Worm (Caenorhabditis elegans) whole organism, early embryonic: Measurements from ENCODE around the gene F29A7.3.
A peak's percentile ranks its signal among the peaks of the same experiment; 100 is the strongest.

Experiments
- B0310.2 ChIP-seq: sonication (generic microtip); optimal IDR thresholded peaks from 2 replicates; lab custom pipeline; 2016; ENCODE audit warnings: mild to moderate bottlenecking, missing genetic modification characterization, missing compliant biosample characterization
- F13C5.2 ChIP-seq: sonication (generic microtip); optimal IDR thresholded peaks from 2 replicates; lab custom pipeline; 2017; ENCODE audit warnings: mild to moderate bottlenecking, missing genetic modification characterization, inconsistent platforms, missing compliant biosample characterization
- aly-1 ChIP-seq: sonication (generic microtip); optimal IDR thresholded peaks from 2 replicates; lab custom pipeline; 2016; ENCODE audit warnings: missing genetic modification characterization, missing compliant biosample characterization
- ama-1 ChIP-seq: fragments of 150-350 bp; optimal IDR thresholded peaks from 2 replicates; lab custom pipeline; 2014
- ceh-13 ChIP-seq: fragments of 200-800 bp; sonication (Bioruptor generic); optimal IDR thresholded peaks from 2 replicates; lab custom pipeline; 2018; ENCODE audit warnings: mild to moderate bottlenecking, missing genetic modification characterization, missing compliant biosample characterization
- ceh-36 ChIP-seq: sonication (generic microtip); optimal IDR thresholded peaks from 2 replicates; lab custom pipeline; 2016; ENCODE audit warnings: missing genetic modification characterization, inconsistent platforms, missing compliant biosample characterization
- ets-7 ChIP-seq: sonication (generic microtip); optimal IDR thresholded peaks from 2 replicates; lab custom pipeline; 2016; ENCODE audit warnings: missing genotype, missing genetic modification characterization, missing compliant biosample characterization
- flt-1 ChIP-seq: fragments of 200-800 bp; sonication (Bioruptor generic); IDR thresholded peaks from 2 replicates; pipeline ENCODE4 v1.3.6; 2022; ENCODE audit warnings: missing genetic modification characterization, missing compliant biosample characterization
- hmbx-1 ChIP-seq: sonication (generic microtip); optimal IDR thresholded peaks from 2 replicates; lab custom pipeline; 2016; ENCODE audit warnings: mild to moderate bottlenecking, missing genetic modification characterization, missing compliant biosample characterization
- hmg-4 ChIP-seq: fragments of 200-800 bp; sonication (Bioruptor generic); optimal IDR thresholded peaks from 2 replicates; lab custom pipeline; 2018; ENCODE audit warnings: mild to moderate bottlenecking, missing genetic modification characterization, missing compliant biosample characterization
- hnd-1 ChIP-seq: sonication (generic microtip); optimal IDR thresholded peaks from 2 replicates; lab custom pipeline; 2016; ENCODE audit warnings: missing genetic modification characterization, missing compliant biosample characterization
- pes-1 ChIP-seq: fragments of 200-800 bp; sonication (Bioruptor generic); IDR thresholded peaks from 2 replicates; pipeline ENCODE4 v1.3.6; 2022; ENCODE audit warnings: missing genetic modification reagents, missing genetic modification characterization, missing compliant biosample characterization
- scrt-1 ChIP-seq: fragments of 200-800 bp; sonication (Bioruptor generic); IDR thresholded peaks from 2 replicates; pipeline ENCODE4 v1.3.6; 2022; ENCODE audit warnings: missing genetic modification characterization, missing compliant biosample characterization
- sea-1 ChIP-seq: fragments of 200-800 bp; sonication (Bioruptor generic); conservative IDR thresholded peaks from 2 replicates; pipeline ENCODE4 v1.3.6; 2022; ENCODE audit warnings: missing genetic modification characterization, missing compliant biosample characterization
- tbx-11 ChIP-seq: fragments of 200-800 bp; sonication (Bioruptor generic); IDR thresholded peaks from 2 replicates; pipeline ENCODE4 v1.3.6; 2022; ENCODE audit warnings: missing genetic modification characterization, missing compliant biosample characterization
- tbx-37 ChIP-seq: fragments of 200-800 bp; sonication (Bioruptor generic); conservative IDR thresholded peaks from 2 replicates; pipeline ENCODE4 v1.3.6; 2022; ENCODE audit warnings: missing genetic modification reagents, missing genetic modification characterization, missing compliant biosample characterization
- tra-4 ChIP-seq: sonication (generic microtip); optimal IDR thresholded peaks from 2 replicates; lab custom pipeline; 2017; ENCODE audit warnings: missing genetic modification characterization, missing compliant biosample characterization

F29A7.3 gene

ce11 chrII:2781355-2781754 lies 28.3 kb downstream of the F29A7.3 start, which contains the start of gene F08D12.2:
Gene F08D12.2 (plus strand): TSS chrII:2781655.
- TF ChIP-seq pes-1 (GFP tag; lab: Robert Waterston, UW) (no peak), flt-1 (GFP tag; lab: Robert Waterston, UW) (no peak), B0310.2 (tag; lab: Kevin White, UChicago) (no peak), F13C5.2 (tag; lab: Kevin White, UChicago) (no peak), ceh-13 (GFP tag; lab: Kevin White, UChicago) (no peak), ets-7 (tag; lab: Kevin White, UChicago) (no peak)

ce11 chrII:2783380-2783779 lies 30.3 kb downstream of the F29A7.3 start:
- TF ChIP-seq aly-1 (tag; lab: Kevin White, UChicago) (no peak), pes-1 (GFP tag; lab: Robert Waterston, UW) (no peak), flt-1 (GFP tag; lab: Robert Waterston, UW) (no peak), B0310.2 (tag; lab: Kevin White, UChicago) (no peak), ama-1 (lab: Kevin White, UChicago) (no peak), hmg-4 (no peak), ceh-13 (GFP tag; lab: Kevin White, UChicago) (no peak), hmbx-1 (tag; lab: Kevin White, UChicago) (no peak), scrt-1 (GFP tag; lab: Robert Waterston, UW) (no peak), ceh-36 (tag; lab: Kevin White, UChicago) (no peak), hnd-1 (tag; lab: Kevin White, UChicago) (no peak), F13C5.2 (tag; lab: Kevin White, UChicago) (no peak), tbx-11 (no peak), tbx-37 (no peak), tra-4 (tag; lab: Kevin White, UChicago) (no peak)

ce11 chrII:2785787-2786186 lies 32.7 kb downstream of the F29A7.3 start:
- TF ChIP-seq ceh-13 (GFP tag; lab: Kevin White, UChicago) (no peak), ama-1 (lab: Kevin White, UChicago) (no peak), aly-1 (tag; lab: Kevin White, UChicago) (no peak), flt-1 (GFP tag; lab: Robert Waterston, UW) (no peak), tra-4 (tag; lab: Kevin White, UChicago) (no peak), scrt-1 (GFP tag; lab: Robert Waterston, UW) (no peak), tbx-37 (no peak), hnd-1 (tag; lab: Kevin White, UChicago) (no peak), B0310.2 (tag; lab: Kevin White, UChicago) (no peak), pes-1 (GFP tag; lab: Robert Waterston, UW) (no peak), tbx-11 (no peak), sea-1 (GFP tag; lab: Robert Waterston, UW) (no peak), ets-7 (tag; lab: Kevin White, UChicago) (no peak)

- TF ChIP-seq hmg-4 (no peak), F13C5.2 (tag; lab: Kevin White, UChicago) (peak; percentile 46)
Measured at ce11 chrII:2787031-2787512, 34.0 kb downstream of the F29A7.3 start, which contains the start of the genes F08D12.12 and srpa-72. Gene F08D12.12 (minus strand): TSS chrII:2787081. Gene srpa-72 (plus strand): TSS chrII:2787481.

ce11 chrII:2787849-2788248 lies 34.8 kb downstream of the F29A7.3 start:
- TF ChIP-seq ceh-13 (GFP tag; lab: Kevin White, UChicago) (no peak), tbx-11 (no peak), ceh-36 (tag; lab: Kevin White, UChicago) (no peak), aly-1 (tag; lab: Kevin White, UChicago) (no peak), B0310.2 (tag; lab: Kevin White, UChicago) (no peak), pes-1 (GFP tag; lab: Robert Waterston, UW) (no peak), hnd-1 (tag; lab: Kevin White, UChicago) (no peak), ets-7 (tag; lab: Kevin White, UChicago) (no peak), hmg-4 (no peak), hmbx-1 (tag; lab: Kevin White, UChicago) (no peak), tbx-37 (no peak), scrt-1 (GFP tag; lab: Robert Waterston, UW) (no peak)

- TF ChIP-seq ets-7 (tag; lab: Kevin White, UChicago) (no peak), pes-1 (GFP tag; lab: Robert Waterston, UW) (no peak), ceh-36 (tag; lab: Kevin White, UChicago) (no peak), flt-1 (GFP tag; lab: Robert Waterston, UW) (no peak), hmg-4 (no peak), tbx-37 (no peak), aly-1 (tag; lab: Kevin White, UChicago) (no peak), sea-1 (GFP tag; lab: Robert Waterston, UW) (no peak), scrt-1 (GFP tag; lab: Robert Waterston, UW) (no peak)
Measured at ce11 chrII:2791693-2792092, 38.6 kb downstream of the F29A7.3 start.

- TF ChIP-seq tbx-11 = no peak
- no peak for TF ChIP-seq pes-1 (GFP tag; lab: Robert Waterston, UW)
- TF ChIP-seq hmbx-1 (tag; lab: Kevin White, UChicago) = no peak
- TF ChIP-seq tra-4 (tag; lab: Kevin White, UChicago) = no peak
- TF ChIP-seq B0310.2 (tag; lab: Kevin White, UChicago) = no peak
- no peak for TF ChIP-seq ama-1 (lab: Kevin White, UChicago)
- no peak for TF ChIP-seq F13C5.2 (tag; lab: Kevin White, UChicago)
Measured at ce11 chrII:2795413-2795812, 42.3 kb downstream of the F29A7.3 start.

- TF ChIP-seq ceh-13 (GFP tag; lab: Kevin White, UChicago) (no peak), hmg-4 (no peak), aly-1 (tag; lab: Kevin White, UChicago) (no peak), hmbx-1 (tag; lab: Kevin White, UChicago) (no peak), tra-4 (tag; lab: Kevin White, UChicago) (no peak), hnd-1 (tag; lab: Kevin White, UChicago) (no peak)
Measured at ce11 chrII:2796431-2796830, 43.3 kb downstream of the F29A7.3 start.
